Fruit fly (Drosophila melanogaster) whole organism: Measurements from ENCODE around the gene CG4229.

Experiments
- CG8478 ChIP-seq: fragments of >200 bp; optimal IDR thresholded peaks from 2 replicates; lab custom pipeline; 2018; ENCODE audit warnings: inconsistent platforms
- Dll ChIP-seq: fragments of >200 bp; optimal IDR thresholded peaks from 2 replicates; lab custom pipeline; 2017
- EcR ChIP-seq, 2 experiments: fragments of >200 bp; optimal IDR thresholded peaks; 2 replicates each; lab custom pipeline; 2017; ENCODE audit warnings: missing biosample characterization in 2 of 2, missing genetic modification characterization in 2 of 2, missing genetic modification reagents in 2 of 2
- pan ChIP-seq: fragments of >200 bp; optimal IDR thresholded peaks from 2 replicates; lab custom pipeline; 2017
- psq ChIP-seq: fragments of >200 bp; optimal IDR thresholded peaks from 2 replicates; lab custom pipeline; 2017
- usp ChIP-seq: fragments of >200 bp; optimal IDR thresholded peaks from 2 replicates; lab custom pipeline; 2017; ENCODE audit warnings: missing biosample characterization, missing genetic modification characterization, mixed read lengths

DNA sequence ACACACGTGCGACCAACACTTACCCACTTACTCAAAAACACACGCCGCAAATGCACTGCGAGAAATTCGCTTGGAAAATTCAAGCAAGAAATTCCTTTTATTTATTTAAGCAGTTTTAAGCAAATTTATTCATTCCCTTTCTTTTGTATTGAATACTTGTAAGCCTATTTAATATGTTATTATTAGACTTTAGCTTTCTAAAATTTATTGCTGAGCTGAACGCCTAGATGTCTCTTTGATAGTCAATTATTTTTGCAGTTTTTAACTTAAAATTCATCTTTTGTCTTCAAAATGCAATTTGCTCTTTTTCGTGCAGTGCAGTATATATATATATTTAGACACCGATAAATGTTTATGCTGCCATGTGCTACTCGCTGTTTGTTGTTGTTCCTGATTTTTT, 22.7 kb upstream of the CG4229 start:
- TF ChIP-seq EcR (GFP tag; optimal IDR thresholded peaks at IDR 0.05; lab: Kevin White, UChicago) (no peak), psq (no peak), usp (GFP tag; lab: Kevin White, UChicago) (no peak), CG8478 (lab: Kevin White, UChicago) (no peak), pan (lab: Kevin White, UChicago) (no peak), Dll (lab: Kevin White, UChicago) (no peak)
